Worm (Caenorhabditis elegans) whole organism, L4 larva: ENCODE results near the gene twk-25.

Source experiments
- F10B5.3 ChIP-seq: sonication (generic microtip); optimal IDR thresholded peaks from 2 replicates; lab custom pipeline; 2016; ENCODE audit warnings: mild to moderate bottlenecking, missing genetic modification characterization, missing compliant biosample characterization
- ama-1 ChIP-seq: fragments of 150-350 bp; optimal IDR thresholded peaks from 2 replicates; lab custom pipeline; 2014; ENCODE audit warnings: inconsistent platforms, mixed read lengths
- jun-1 ChIP-seq: fragments of 150-350 bp; optimal IDR thresholded peaks from 2 replicates; lab custom pipeline; 2014; ENCODE audit warnings: missing biosample characterization, missing genetic modification reagents, missing genetic modification characterization
- lsy-2 ChIP-seq, 2 experiments: fragments of 150-350 bp in 1 of 2; sonication (generic microtip) in 1 of 2; optimal IDR thresholded peaks; 2 replicates each; lab custom pipeline; 2014 to 2017; ENCODE audit warnings: missing biosample characterization in 2 of 2, missing genetic modification characterization in 2 of 2
- pha-4 ChIP-seq, 2 experiments: fragments of 150-350 bp in 1 of 2; fragments of 200-800 bp in 1 of 2; sonication (Bioruptor generic) in 1 of 2; IDR thresholded peaks in 1 of 2; optimal IDR thresholded peaks in 1 of 2; 2 replicates each; pipeline versions ENCODE4 v1.3.6 to Lab custom; 2014 to 2022; ENCODE audit warnings: missing genetic modification characterization in 2 of 2, missing genetic modification reagents in 2 of 2, missing biosample characterization in 1 of 2, missing compliant biosample characterization in 1 of 2
- snpc-4 ChIP-seq: fragments of 150-350 bp; optimal IDR thresholded peaks from 2 replicates; lab custom pipeline; 2014; ENCODE audit warnings: missing biosample characterization, missing genetic modification characterization

ce11 chrIV:11498169-11498568 is 6.3 kb upstream of the twk-25 start, which contains the start of gene sms-1:
- TF ChIP-seq F10B5.3 (no peak), ama-1 (lab: Kevin White, UChicago) (no peak), jun-1 (tag; lab: Kevin White, UChicago) (no peak), snpc-4 (tag; lab: Kevin White, UChicago) (no peak), lsy-2 (tag; optimal IDR thresholded peaks at IDR 0.05; lab: Kevin White, UChicago) (no peak), pha-4 (GFP tag; IDR thresholded peaks at IDR 0.05; lab: Robert Waterston, UW) (no peak), pha-4 (tag; optimal IDR thresholded peaks at IDR 0.05; lab: Kevin White, UChicago) (no peak)
